Fruit fly (Drosophila melanogaster) whole organism, embryonic: ENCODE results near the gene cbt.

Experiments
- Adf1 ChIP-seq: fragments of 200-800 bp; sonication (Bioruptor generic); IDR thresholded peaks from 2 replicates; pipeline ENCODE4 v1.3.6; 2022; ENCODE audit warnings: missing biosample characterization, missing genetic modification characterization
- CG10959 ChIP-seq: fragments of 200-800 bp; sonication (Bioruptor generic); IDR thresholded peaks from 2 replicates; pipeline ENCODE4 v1.3.6; 2022; ENCODE audit warnings: missing biosample characterization, missing genetic modification characterization
- CG11723 ChIP-seq: fragments of 200-800 bp; sonication (Bioruptor generic); optimal IDR thresholded peaks from 2 replicates; lab custom pipeline; 2017; ENCODE audit warnings: missing biosample characterization, mild to moderate bottlenecking, missing genetic modification characterization
- CG12299 ChIP-seq: fragments of 200-800 bp; sonication (Bioruptor generic); optimal IDR thresholded peaks from 2 replicates; lab custom pipeline; 2018; ENCODE audit warnings: missing biosample characterization, mild to moderate bottlenecking, missing genetic modification characterization
- CG12391 ChIP-seq: fragments of 200-800 bp; sonication (Bioruptor generic); optimal IDR thresholded peaks from 3 replicates; lab custom pipeline; 2018; ENCODE audit warnings: missing biosample characterization, mild to moderate bottlenecking, missing genetic modification characterization, moderate library complexity
- CG13123 ChIP-seq: fragments of 200-800 bp; sonication (Bioruptor generic); optimal IDR thresholded peaks from 2 replicates; lab custom pipeline; 2016; ENCODE audit warnings: missing biosample characterization, missing genetic modification characterization
- CG14050 ChIP-seq: fragments of 200-800 bp; sonication (Bioruptor generic); IDR thresholded peaks from 3 replicates; pipeline ENCODE4 v1.3.6; 2022; ENCODE audit warnings: missing biosample characterization, missing genetic modification characterization
- CG16779 ChIP-seq: fragments of 200-800 bp; sonication (Bioruptor generic); IDR thresholded peaks from 2 replicates; pipeline ENCODE4 v1.3.6; 2022; ENCODE audit warnings: missing biosample characterization, missing genetic modification characterization
- CG16815 ChIP-seq: fragments of 200-800 bp; sonication (Bioruptor generic); optimal IDR thresholded peaks from 3 replicates; lab custom pipeline; 2017; ENCODE audit warnings: missing biosample characterization, mild to moderate bottlenecking, missing genetic modification characterization
- CG16863 ChIP-seq: fragments of 200-800 bp; sonication (Bioruptor generic); optimal IDR thresholded peaks from 3 replicates; lab custom pipeline; 2016; ENCODE audit warnings: missing biosample characterization, missing genetic modification characterization
- CG17612 ChIP-seq: fragments of 200-800 bp; sonication (Bioruptor generic); IDR thresholded peaks from 2 replicates; pipeline ENCODE4 v1.3.6; 2022; ENCODE audit warnings: missing biosample characterization, missing genetic modification characterization
- CG17912 ChIP-seq: fragments of 200-800 bp; sonication (Bioruptor generic); optimal IDR thresholded peaks from 2 replicates; lab custom pipeline; 2018; ENCODE audit warnings: missing biosample characterization, mild to moderate bottlenecking, missing genetic modification characterization
- CG18011 ChIP-seq: fragments of 200-800 bp; sonication (Bioruptor generic); optimal IDR thresholded peaks from 2 replicates; lab custom pipeline; 2017; ENCODE audit warnings: missing biosample characterization, missing genetic modification characterization, mild to moderate bottlenecking, moderate library complexity, missing genotype
- CG33213 ChIP-seq: fragments of 200-800 bp; sonication (Bioruptor generic); optimal IDR thresholded peaks from 3 replicates; lab custom pipeline; 2016; ENCODE audit warnings: missing biosample characterization, missing genetic modification characterization
- CG3838 ChIP-seq: fragments of 200-800 bp; sonication (Bioruptor generic); optimal IDR thresholded peaks from 3 replicates; lab custom pipeline; 2016; ENCODE audit warnings: missing biosample characterization, missing genetic modification characterization
- CG3847 ChIP-seq: fragments of 200-800 bp; sonication (Bioruptor generic); IDR thresholded peaks from 2 replicates; pipeline ENCODE4 v1.3.6; 2022; ENCODE audit warnings: missing biosample characterization, missing genetic modification characterization
- CG4282 ChIP-seq: fragments of 200-800 bp; sonication (Bioruptor generic); optimal IDR thresholded peaks from 2 replicates; lab custom pipeline; 2016; ENCODE audit warnings: missing biosample characterization, missing genetic modification characterization
- CG4820 ChIP-seq: fragments of 200-800 bp; sonication (Bioruptor generic); optimal IDR thresholded peaks from 3 replicates; lab custom pipeline; 2016; ENCODE audit warnings: missing biosample characterization, missing genetic modification characterization
- CG6654 ChIP-seq: fragments of 200-800 bp; sonication (Bioruptor generic); optimal IDR thresholded peaks from 2 replicates; lab custom pipeline; 2017; ENCODE audit warnings: missing biosample characterization, mild to moderate bottlenecking, missing genetic modification characterization
- CG7839 ChIP-seq: fragments of 200-800 bp; sonication (Bioruptor generic); optimal IDR thresholded peaks from 3 replicates; lab custom pipeline; 2018; ENCODE audit warnings: missing biosample characterization, mild to moderate bottlenecking, missing genetic modification characterization, moderate library complexity
- CG7963 ChIP-seq: fragments of 200-800 bp; sonication (Bioruptor generic); IDR thresholded peaks from 3 replicates; pipeline ENCODE4 v1.3.6; 2022; ENCODE audit warnings: missing biosample characterization, missing genetic modification characterization; ENCODE audit not compliant: partially characterized antibody
- CG8478 ChIP-seq: fragments of >200 bp; optimal IDR thresholded peaks from 2 replicates; lab custom pipeline; 2018
- Dbx ChIP-seq: fragments of 200-800 bp; sonication (Bioruptor generic); IDR thresholded peaks from 3 replicates; pipeline ENCODE4 v1.3.6; 2022; ENCODE audit warnings: missing biosample characterization, missing genetic modification characterization
- Eip74EF ChIP-seq, 2 experiments: fragments of 200-800 bp in 1 of 2; fragments of >200 bp in 1 of 2; sonication (Bioruptor generic) in 1 of 2; optimal IDR thresholded peaks; 2 replicates each; lab custom pipeline; 2017 to 2019; ENCODE audit warnings: missing biosample characterization in 2 of 2, missing genetic modification characterization in 2 of 2, mild to moderate bottlenecking in 1 of 2, moderate library complexity in 1 of 2
- Fer3 ChIP-seq: fragments of 200-800 bp; sonication (Bioruptor generic); optimal IDR thresholded peaks from 2 replicates; lab custom pipeline; 2018; ENCODE audit warnings: missing biosample characterization, mild to moderate bottlenecking, missing genetic modification characterization, moderate library complexity
- HLH3B ChIP-seq: fragments of 200-800 bp; sonication (Bioruptor generic); IDR thresholded peaks from 2 replicates; pipeline ENCODE4 v1.3.6; 2022; ENCODE audit warnings: missing biosample characterization, missing genetic modification characterization
- HmgZ ChIP-seq: fragments of 200-800 bp; sonication (Bioruptor generic); optimal IDR thresholded peaks from 2 replicates; lab custom pipeline; 2018; ENCODE audit warnings: missing biosample characterization, mild to moderate bottlenecking, missing genetic modification characterization
- Hr3 ChIP-seq: fragments of 200-800 bp; sonication (Bioruptor generic); optimal IDR thresholded peaks from 3 replicates; lab custom pipeline; 2016; ENCODE audit warnings: missing biosample characterization, missing genetic modification characterization
- Lhr ChIP-seq: fragments of 200-800 bp; sonication (Bioruptor generic); optimal IDR thresholded peaks from 3 replicates; lab custom pipeline; 2017; ENCODE audit warnings: mild to moderate bottlenecking, missing biosample characterization, missing genetic modification reagents, missing genetic modification characterization
- Max ChIP-seq: fragments of 200-800 bp; sonication (Bioruptor generic); optimal IDR thresholded peaks from 2 replicates; lab custom pipeline; 2016; ENCODE audit warnings: missing biosample characterization, mild to moderate bottlenecking, missing genetic modification characterization
- Oli ChIP-seq: fragments of 200-800 bp; sonication (Bioruptor generic); optimal IDR thresholded peaks from 2 replicates; lab custom pipeline; 2018; ENCODE audit warnings: missing biosample characterization, mild to moderate bottlenecking, missing genetic modification characterization, moderate library complexity
- PHDP ChIP-seq: fragments of 200-800 bp; sonication (Bioruptor generic); optimal IDR thresholded peaks from 3 replicates; lab custom pipeline; 2018; ENCODE audit warnings: missing biosample characterization, mild to moderate bottlenecking, missing genetic modification characterization, moderate library complexity
- Pdp1 ChIP-seq, 2 experiments: fragments of 200-800 bp; sonication (Bioruptor generic); optimal IDR thresholded peaks; 3 replicates each; lab custom pipeline; 2016; ENCODE audit warnings: missing biosample characterization in 2 of 2, missing genetic modification characterization in 2 of 2, mild to moderate bottlenecking in 1 of 2, moderate library complexity in 1 of 2
- Sox102F ChIP-seq: fragments of 200-800 bp; sonication (Bioruptor generic); optimal IDR thresholded peaks from 2 replicates; lab custom pipeline; 2018; ENCODE audit warnings: missing biosample characterization, mild to moderate bottlenecking, missing genetic modification characterization, moderate library complexity
- Taf1 ChIP-seq: fragments of 200-800 bp; sonication (Bioruptor generic); IDR thresholded peaks from 2 replicates; pipeline ENCODE4 v1.3.6; 2022; ENCODE audit warnings: missing biosample characterization, missing genetic modification characterization
- Trl ChIP-seq, 3 experiments: fragments of >200 bp in 2 of 3; fragments of 200-800 bp in 1 of 3; sonication (Bioruptor generic) in 1 of 3; optimal IDR thresholded peaks; 2 replicates in 1 of 3; 3 replicates in 2 of 3; lab custom pipeline; 2016 to 2017; ENCODE audit warnings: missing biosample characterization in 1 of 3, missing genetic modification characterization in 1 of 3
- Usf ChIP-seq: fragments of 200-800 bp; sonication (Bioruptor generic); optimal IDR thresholded peaks from 2 replicates; lab custom pipeline; 2017; ENCODE audit warnings: missing genotype, missing biosample characterization, missing genetic modification characterization
- croc ChIP-seq: fragments of 200-800 bp; sonication (Bioruptor generic); conservative IDR thresholded peaks from 3 replicates; pipeline ENCODE4 v1.3.6; 2022; ENCODE audit warnings: missing biosample characterization, missing genetic modification characterization
- dpn ChIP-seq, 2 experiments: fragments of 200-800 bp; sonication (Bioruptor generic); optimal IDR thresholded peaks; 3 replicates each; lab custom pipeline; 2016; ENCODE audit warnings: missing biosample characterization in 2 of 2, missing genetic modification characterization in 2 of 2
- insv ChIP-seq, 2 experiments: fragments of 200-800 bp; sonication (Bioruptor generic); optimal IDR thresholded peaks; 3 replicates each; lab custom pipeline; 2016 to 2018; ENCODE audit warnings: missing biosample characterization in 2 of 2, missing genetic modification characterization in 2 of 2
- klu ChIP-seq: fragments of 200-800 bp; sonication (Bioruptor generic); IDR thresholded peaks from 2 replicates; pipeline ENCODE4 v1.3.6; 2022; ENCODE audit warnings: missing biosample characterization, missing genetic modification characterization
- lbe ChIP-seq: fragments of 200-800 bp; sonication (Bioruptor generic); optimal IDR thresholded peaks from 2 replicates; lab custom pipeline; 2016; ENCODE audit warnings: missing biosample characterization, mild to moderate bottlenecking, missing genetic modification characterization
- lola ChIP-seq, 3 experiments: fragments of >200 bp in 2 of 3; fragments of 200-800 bp in 1 of 3; sonication (Bioruptor generic) in 1 of 3; optimal IDR thresholded peaks; 2 replicates each; lab custom pipeline; 2017 to 2019; ENCODE audit warnings: missing biosample characterization in 3 of 3, missing genetic modification characterization in 3 of 3, mild to moderate bottlenecking in 1 of 3, moderate library complexity in 1 of 3
- mirr ChIP-seq: fragments of 200-800 bp; sonication (Bioruptor generic); optimal IDR thresholded peaks from 3 replicates; lab custom pipeline; 2018; ENCODE audit warnings: missing biosample characterization, mild to moderate bottlenecking, missing genetic modification characterization
- pum ChIP-seq: fragments of 200-800 bp; sonication (Bioruptor generic); optimal IDR thresholded peaks from 2 replicates; lab custom pipeline; 2016; ENCODE audit warnings: missing biosample characterization, missing genetic modification characterization
- ranshi ChIP-seq: fragments of 200-800 bp; sonication (Bioruptor generic); IDR thresholded peaks from 2 replicates; pipeline ENCODE4 v1.3.6; 2022; ENCODE audit warnings: missing biosample characterization, missing genetic modification characterization
- sc ChIP-seq, 3 experiments: fragments of >200 bp in 2 of 3; fragments of 200-800 bp in 1 of 3; sonication (Bioruptor generic) in 1 of 3; optimal IDR thresholded peaks; 2 replicates in 2 of 3; 3 replicates in 1 of 3; lab custom pipeline; 2017; ENCODE audit warnings: mild to moderate bottlenecking in 1 of 3, missing biosample characterization in 1 of 3, missing genetic modification characterization in 1 of 3, missing genetic modification reagents in 1 of 3
- zf30C ChIP-seq: fragments of 200-800 bp; sonication (Bioruptor generic); optimal IDR thresholded peaks from 3 replicates; lab custom pipeline; 2018; ENCODE audit warnings: missing biosample characterization, mild to moderate bottlenecking, missing genetic modification characterization

The cbt gene

dm6 chr2L:487719-488547 lies 8.4 kb upstream of the cbt start (continued):
- peak; percentile 25 to 28 for TF ChIP-seq Pdp1 (GFP tag; optimal IDR thresholded peaks at IDR 0.05; lab: Kevin White, UChicago)
- no peak for TF ChIP-seq Max (GFP tag; lab: Kevin White, UChicago)
- TF ChIP-seq Hr3 (GFP tag; lab: Kevin White, UChicago) = peak; percentile 20
- TF ChIP-seq insv (GFP tag; optimal IDR thresholded peaks at IDR 0.05; lab: Kevin White, UChicago) = no peak
- no peak for TF ChIP-seq CG12299 (tag; lab: Kevin White, UChicago)
- no peak for TF ChIP-seq lbe (GFP tag; lab: Kevin White, UChicago)
- TF ChIP-seq ranshi (GFP tag; lab: Robert Waterston, UW) = 0 out of 2 replicates have a peak, but pooled peaks have one; percentile 10
- TF ChIP-seq CG3847 (GFP tag; lab: Robert Waterston, UW) = 0 out of 2 replicates have a peak, but pooled peaks have one; percentile 27
- peak; percentile 49 for TF ChIP-seq Oli (tag; lab: Kevin White, UChicago)
- no peak for TF ChIP-seq CG14050
- peak; percentile 44 for TF ChIP-seq Sox102F (GFP tag; lab: Kevin White, UChicago)
- no peak for TF ChIP-seq CG17612
- peak; percentile 28 to 55 for TF ChIP-seq Trl (optimal IDR thresholded peaks at IDR 0.05; lab: Kevin White, UChicago)
- no peak for TF ChIP-seq Trl (GFP tag; optimal IDR thresholded peaks at IDR 0.05; lab: Kevin White, UChicago)
- peak; percentile 1 for TF ChIP-seq zf30C (GFP tag; lab: Kevin White, UChicago)
- TF ChIP-seq CG18011 (GFP tag; lab: Kevin White, UChicago) = no peak
- peak; percentile 22; the same call in 1 of the 2 replicates for TF ChIP-seq HLH3B (GFP tag; lab: Robert Waterston, UW)
- no peak for TF ChIP-seq Eip74EF (GFP tag; optimal IDR thresholded peaks at IDR 0.05; lab: Kevin White, UChicago)
- TF ChIP-seq pum (GFP tag; lab: Kevin White, UChicago) = no peak
- no peak for TF ChIP-seq CG10959 (GFP tag; lab: Robert Waterston, UW)
- no peak for TF ChIP-seq klu
- no peak for TF ChIP-seq CG17912 (GFP tag; lab: Kevin White, UChicago)
- no peak for TF ChIP-seq Taf1
- no peak for TF ChIP-seq CG16779 (GFP tag; lab: Robert Waterston, UW)
- no peak for TF ChIP-seq CG4820
- TF ChIP-seq CG16863 (GFP tag; lab: Kevin White, UChicago) = peak; percentile 43
- TF ChIP-seq CG6654 (GFP tag; lab: Kevin White, UChicago) = no peak
- no peak for TF ChIP-seq croc (GFP tag; lab: Robert Waterston, UW)
- TF ChIP-seq CG11723 (GFP tag; lab: Kevin White, UChicago) = no peak
- TF ChIP-seq CG16815 (GFP tag; lab: Kevin White, UChicago) = no peak
- no peak for TF ChIP-seq Adf1 (GFP tag; lab: Robert Waterston, UW)
- TF ChIP-seq CG12391 = peak; percentile 38
- TF ChIP-seq sc (optimal IDR thresholded peaks at IDR 0.05; lab: Kevin White, UChicago) = no peak
- no peak for TF ChIP-seq sc (GFP tag; optimal IDR thresholded peaks at IDR 0.05; lab: Kevin White, UChicago)
- TF ChIP-seq CG13123 (GFP tag; lab: Kevin White, UChicago) = no peak
- no peak for TF ChIP-seq Usf (GFP tag; lab: Kevin White, UChicago)
- TF ChIP-seq HmgZ (tag; lab: Kevin White, UChicago) = no peak
- no peak for TF ChIP-seq CG3838
- TF ChIP-seq PHDP (tag; lab: Kevin White, UChicago) = peak; percentile 32
- no peak for TF ChIP-seq lola (GFP tag; optimal IDR thresholded peaks at IDR 0.05; lab: Kevin White, UChicago)
- TF ChIP-seq CG7839 (tag; lab: Kevin White, UChicago) = peak; percentile 55
- TF ChIP-seq CG7963 (GFP tag; lab: Robert Waterston, UW) = no peak
- peak in 1 of 2 experiments; percentile 43 for TF ChIP-seq dpn (GFP tag; optimal IDR thresholded peaks at IDR 0.05; lab: Kevin White, UChicago)
- TF ChIP-seq CG4282 (GFP tag; lab: Kevin White, UChicago) = no peak
- TF ChIP-seq Fer3 (tag; lab: Kevin White, UChicago) = peak; percentile 17
- TF ChIP-seq Lhr (GFP tag; lab: Kevin White, UChicago) = no peak
- TF ChIP-seq Dbx (GFP tag; lab: Robert Waterston, UW) = 0 out of 3 replicates have a peak, but pooled peaks have one; percentile 26
- no peak for TF ChIP-seq CG8478 (lab: Kevin White, UChicago)
- TF ChIP-seq CG33213 = no peak
- no peak for TF ChIP-seq mirr
